Worm (Caenorhabditis elegans) whole organism, L4 larva: ENCODE data around the gene fipr-8.
A peak's percentile ranks its signal among the peaks of the same experiment; 100 is the strongest.

Source experiments
- D1046.2 ChIP-seq: fragments of 200-800 bp; sonication (Bioruptor generic); IDR thresholded peaks from 2 replicates; pipeline ENCODE4 v1.3.6; 2022; ENCODE audit warnings: missing genetic modification characterization, missing compliant biosample characterization
- F44E2.7 ChIP-seq: fragments of 200-800 bp; sonication (Bioruptor generic); IDR thresholded peaks from 2 replicates; pipeline ENCODE4 v2.1.2; 2022; ENCODE audit warnings: missing genetic modification characterization, missing compliant biosample characterization
- T26A8.4 ChIP-seq: fragments of 200-800 bp; sonication (Bioruptor generic); IDR thresholded peaks from 2 replicates; pipeline ENCODE4 v1.3.6; 2022; ENCODE audit warnings: missing genetic modification characterization, missing compliant biosample characterization
- Y48G9A.11 ChIP-seq: fragments of 200-800 bp; sonication (Bioruptor generic); IDR thresholded peaks from 2 replicates; pipeline ENCODE4 v1.3.6; 2022; ENCODE audit warnings: missing genetic modification reagents, missing genetic modification characterization, missing compliant biosample characterization
- Y75B8A.6 ChIP-seq: fragments of 200-800 bp; sonication (Bioruptor generic); IDR thresholded peaks from 2 replicates; pipeline ENCODE4 v1.3.6; 2022; ENCODE audit warnings: missing genetic modification reagents, missing genetic modification characterization, missing compliant biosample characterization
- ZK546.5 ChIP-seq, 2 experiments: sonication (generic microtip); optimal IDR thresholded peaks; 2 replicates each; lab custom pipeline; 2017; ENCODE audit warnings: missing biosample characterization in 2 of 2, missing genetic modification characterization in 2 of 2
- aha-1 ChIP-seq: fragments of 150-350 bp; peaks from one replicate; lab custom pipeline; 2014; ENCODE audit warnings: missing biosample characterization, missing genetic modification characterization
- attf-4 ChIP-seq: sonication (generic microtip); optimal IDR thresholded peaks from 3 replicates; lab custom pipeline; 2017; ENCODE audit warnings: missing biosample characterization, missing genetic modification characterization
- ceh-20 ChIP-seq: fragments of 200-800 bp; sonication (Bioruptor generic); IDR thresholded peaks from 2 replicates; pipeline ENCODE4 v1.3.6; 2022; ENCODE audit warnings: missing genetic modification reagents, missing genetic modification characterization, missing compliant biosample characterization
- ceh-44 ChIP-seq: fragments of 200-800 bp; sonication (Bioruptor generic); IDR thresholded peaks from 2 replicates; pipeline ENCODE4 v1.3.6; 2022; ENCODE audit warnings: missing genetic modification reagents, missing genetic modification characterization, missing compliant biosample characterization
- cey-2 ChIP-seq: sonication (generic microtip); optimal IDR thresholded peaks from 3 replicates; lab custom pipeline; 2017; ENCODE audit warnings: missing genetic modification characterization, mild to moderate bottlenecking, missing compliant biosample characterization, antibody characterized with exemption, borderline replicate concordance; ENCODE audit not compliant: insufficient read depth
- daf-19 ChIP-seq: fragments of 200-800 bp; sonication (Bioruptor generic); conservative IDR thresholded peaks from 2 replicates; pipeline ENCODE4 v1.3.6; 2022; ENCODE audit warnings: missing genetic modification characterization, missing compliant biosample characterization
- daf-8 ChIP-seq: fragments of 200-800 bp; sonication (Bioruptor generic); IDR thresholded peaks from 2 replicates; pipeline ENCODE4 v1.3.6; 2022; ENCODE audit warnings: missing genetic modification characterization, missing compliant biosample characterization
- dmd-9 ChIP-seq: fragments of 200-800 bp; sonication (Bioruptor generic); IDR thresholded peaks from 2 replicates; pipeline ENCODE4 v1.3.6; 2022; ENCODE audit warnings: missing genetic modification reagents, missing genetic modification characterization, missing compliant biosample characterization
- duxl-1 ChIP-seq: sonication (generic microtip); optimal IDR thresholded peaks from 2 replicates; lab custom pipeline; 2016; ENCODE audit warnings: mild to moderate bottlenecking, missing genetic modification characterization, moderate library complexity, missing compliant biosample characterization; ENCODE audit not compliant: poor library complexity
- dve-1 ChIP-seq: sonication (generic microtip); optimal IDR thresholded peaks from 2 replicates; lab custom pipeline; 2017; ENCODE audit warnings: antibody characterized with exemption, mild to moderate bottlenecking, missing genetic modification characterization, missing compliant biosample characterization; ENCODE audit not compliant: insufficient read depth
- egl-27 ChIP-seq: sonication (generic microtip); optimal IDR thresholded peaks from 3 replicates; lab custom pipeline; 2017; ENCODE audit warnings: missing biosample characterization, missing genetic modification reagents, missing genetic modification characterization
- hlh-11 ChIP-seq: fragments of 200-800 bp; sonication (Bioruptor generic); optimal IDR thresholded peaks from 2 replicates; lab custom pipeline; 2018; ENCODE audit warnings: mild to moderate bottlenecking, missing genetic modification characterization, missing compliant biosample characterization
- lim-7 ChIP-seq: fragments of 200-800 bp; sonication (Bioruptor generic); IDR thresholded peaks from 2 replicates; pipeline ENCODE4 v1.3.6; 2022; ENCODE audit warnings: missing genetic modification characterization, missing compliant biosample characterization
- lin-1 ChIP-seq: fragments of 200-800 bp; sonication (Bioruptor generic); IDR thresholded peaks from 2 replicates; pipeline ENCODE4 v1.3.6; 2022; ENCODE audit warnings: missing genetic modification reagents, missing genetic modification characterization, missing compliant biosample characterization
- lin-15B ChIP-seq: fragments of 150-350 bp; sonication (generic microtip); optimal IDR thresholded peaks from 3 replicates; lab custom pipeline; 2014; ENCODE audit warnings: missing biosample characterization, missing genetic modification characterization
- lin-38 ChIP-seq: fragments of 200-800 bp; sonication (Bioruptor generic); IDR thresholded peaks from 2 replicates; pipeline ENCODE4 v1.3.6; 2022; ENCODE audit warnings: missing genetic modification reagents, missing genetic modification characterization, missing compliant biosample characterization
- lin-39 ChIP-seq: fragments of 150-350 bp; optimal IDR thresholded peaks from 2 replicates; lab custom pipeline; 2014; ENCODE audit warnings: missing biosample characterization, missing genetic modification reagents, missing genetic modification characterization
- madf-9 ChIP-seq: fragments of 200-800 bp; sonication (Bioruptor generic); conservative IDR thresholded peaks from 2 replicates; pipeline ENCODE4 v1.3.6; 2022; ENCODE audit warnings: missing genetic modification reagents, missing genetic modification characterization, missing compliant biosample characterization
- mdl-1 ChIP-seq, 2 experiments: fragments of 150-350 bp in 1 of 2; sonication (generic microtip) in 1 of 2; optimal IDR thresholded peaks; 2 replicates each; lab custom pipeline; 2014 to 2017; ENCODE audit warnings: missing biosample characterization in 2 of 2, missing genetic modification characterization in 2 of 2
- mes-2 ChIP-seq: sonication (generic microtip); optimal IDR thresholded peaks from 2 replicates; lab custom pipeline; 2016; ENCODE audit warnings: missing genotype, mild to moderate bottlenecking, missing genetic modification characterization, missing compliant biosample characterization; ENCODE audit not compliant: poor library complexity, severe bottlenecking
- mxl-2 ChIP-seq: fragments of 200-800 bp; sonication (Bioruptor generic); conservative IDR thresholded peaks from 2 replicates; pipeline ENCODE4 v1.3.6; 2022; ENCODE audit warnings: missing genetic modification reagents, missing genetic modification characterization, missing compliant biosample characterization
- mxl-3 ChIP-seq: fragments of 200-800 bp; sonication (Bioruptor generic); optimal IDR thresholded peaks from 2 replicates; lab custom pipeline; 2018; ENCODE audit warnings: mild to moderate bottlenecking, missing genetic modification characterization, missing compliant biosample characterization
- nhr-102 ChIP-seq: sonication (generic microtip); optimal IDR thresholded peaks from 2 replicates; lab custom pipeline; 2016; ENCODE audit warnings: mild to moderate bottlenecking, missing genetic modification characterization, moderate library complexity, missing compliant biosample characterization
- nhr-237 ChIP-seq: sonication (generic microtip); optimal IDR thresholded peaks from 2 replicates; lab custom pipeline; 2017; ENCODE audit warnings: missing biosample characterization, missing genetic modification characterization
- nhr-28 ChIP-seq: fragments of 150-350 bp; optimal IDR thresholded peaks from 2 replicates; lab custom pipeline; 2014; ENCODE audit warnings: missing biosample characterization, missing genetic modification characterization
- nhr-41 ChIP-seq: fragments of 200-800 bp; sonication (Bioruptor generic); IDR thresholded peaks from 2 replicates; pipeline ENCODE4 v1.3.6; 2022; ENCODE audit warnings: missing genetic modification reagents, missing genetic modification characterization, missing compliant biosample characterization
- nhr-48 ChIP-seq: sonication (generic microtip); optimal IDR thresholded peaks from 2 replicates; lab custom pipeline; 2016; ENCODE audit warnings: mild to moderate bottlenecking, missing genetic modification characterization, missing compliant biosample characterization
- nhr-6 ChIP-seq: fragments of 150-350 bp; optimal IDR thresholded peaks from 2 replicates; lab custom pipeline; 2014; ENCODE audit warnings: missing biosample characterization, missing genetic modification characterization
- nhr-77 ChIP-seq: fragments of 150-350 bp; optimal IDR thresholded peaks from 2 replicates; lab custom pipeline; 2014; ENCODE audit warnings: missing biosample characterization, missing genetic modification characterization
- pha-4 ChIP-seq, 2 experiments: fragments of 150-350 bp in 1 of 2; fragments of 200-800 bp in 1 of 2; sonication (Bioruptor generic) in 1 of 2; IDR thresholded peaks in 1 of 2; optimal IDR thresholded peaks in 1 of 2; 2 replicates each; pipeline versions ENCODE4 v1.3.6 to Lab custom; 2014 to 2022; ENCODE audit warnings: missing genetic modification characterization in 2 of 2, missing genetic modification reagents in 2 of 2, missing biosample characterization in 1 of 2, missing compliant biosample characterization in 1 of 2
- php-3 ChIP-seq: fragments of 200-800 bp; sonication (Bioruptor generic); IDR thresholded peaks from 2 replicates; pipeline ENCODE4 v1.3.6; 2022; ENCODE audit warnings: missing genetic modification reagents, missing genetic modification characterization, missing compliant biosample characterization
- saeg-2 ChIP-seq: fragments of 200-800 bp; sonication (Bioruptor generic); IDR thresholded peaks from 2 replicates; pipeline ENCODE4 v1.3.6; 2022; ENCODE audit warnings: missing genetic modification reagents, missing genetic modification characterization, missing compliant biosample characterization
- sdz-12 ChIP-seq: fragments of 200-800 bp; sonication (Bioruptor generic); optimal IDR thresholded peaks from 2 replicates; lab custom pipeline; 2018; ENCODE audit warnings: mild to moderate bottlenecking, missing genetic modification characterization, missing compliant biosample characterization
- set-16 ChIP-seq: fragments of 200-800 bp; sonication (Bioruptor generic); IDR thresholded peaks from 2 replicates; pipeline ENCODE4 v1.3.6; 2022; ENCODE audit warnings: missing genetic modification reagents, missing genetic modification characterization, missing compliant biosample characterization
- skn-1 ChIP-seq: fragments of 150-350 bp; optimal IDR thresholded peaks from 2 replicates; lab custom pipeline; 2014; ENCODE audit warnings: missing biosample characterization, missing genetic modification characterization
- snpc-1.2 ChIP-seq: fragments of 200-800 bp; sonication (Bioruptor generic); IDR thresholded peaks from 2 replicates; pipeline ENCODE4 v1.3.6; 2022; ENCODE audit warnings: missing genetic modification reagents, missing genetic modification characterization, missing compliant biosample characterization
- snpc-4 ChIP-seq: fragments of 150-350 bp; optimal IDR thresholded peaks from 2 replicates; lab custom pipeline; 2014; ENCODE audit warnings: missing biosample characterization, missing genetic modification characterization
- tag-97 ChIP-seq: fragments of 200-800 bp; sonication (Bioruptor generic); IDR thresholded peaks from 2 replicates; pipeline ENCODE4 v1.3.6; 2022; ENCODE audit warnings: missing genetic modification characterization, missing compliant biosample characterization
- tra-1 ChIP-seq: fragments of 200-800 bp; sonication (Bioruptor generic); IDR thresholded peaks from 2 replicates; pipeline ENCODE4 v1.3.6; 2022; ENCODE audit warnings: missing genetic modification reagents, missing genetic modification characterization, missing compliant biosample characterization
- unc-130 ChIP-seq: sonication (generic microtip); optimal IDR thresholded peaks from 2 replicates; lab custom pipeline; 2016; ENCODE audit warnings: missing genetic modification reagents, missing genetic modification characterization, missing compliant biosample characterization
- unc-39 ChIP-seq: sonication (generic microtip); optimal IDR thresholded peaks from 2 replicates; lab custom pipeline; 2017; ENCODE audit warnings: missing biosample characterization, missing genetic modification characterization
- ztf-7 ChIP-seq: fragments of 150-350 bp; optimal IDR thresholded peaks from 2 replicates; lab custom pipeline; 2014; ENCODE audit warnings: missing biosample characterization, missing genetic modification characterization

fipr-8 gene

ce11 chrV:10191242-10191641 is 48.5 kb downstream of the fipr-8 start (continued):
- TF ChIP-seq hlh-11, result no peak
- TF ChIP-seq ztf-7 (tag; lab: Kevin White, UChicago), result no peak
- peak; percentile 41 for TF ChIP-seq aha-1
- no peak for TF ChIP-seq nhr-102
- no peak for TF ChIP-seq dmd-9
- no peak for TF ChIP-seq Y75B8A.6 (GFP tag; lab: Robert Waterston, UW)
- TF ChIP-seq ceh-44 (GFP tag; lab: Robert Waterston, UW), result no peak
- no peak for TF ChIP-seq daf-19 (GFP tag; lab: Robert Waterston, UW)
- no peak for TF ChIP-seq snpc-1.2
- no peak for TF ChIP-seq nhr-48 (tag; lab: Kevin White, UChicago)
- TF ChIP-seq dve-1 (tag; lab: Kevin White, UChicago), result no peak
- TF ChIP-seq php-3 (GFP tag; lab: Robert Waterston, UW), result peak; percentile 14; the same call in 1 of the 2 replicates
- TF ChIP-seq tag-97 (GFP tag; lab: Robert Waterston, UW), result no peak
- TF ChIP-seq nhr-237 (tag; lab: Kevin White, UChicago), result no peak
- TF ChIP-seq set-16 (GFP tag; lab: Robert Waterston, UW), result no peak
- TF ChIP-seq nhr-28 (tag; lab: Kevin White, UChicago), result peak; percentile 23
- no peak for TF ChIP-seq cey-2 (tag; lab: Kevin White, UChicago)
- no peak for TF ChIP-seq F44E2.7 (GFP tag; lab: Robert Waterston, UW)
- TF ChIP-seq lin-1 (GFP tag; lab: Robert Waterston, UW), result no peak
- no peak for TF ChIP-seq egl-27 (tag; lab: Kevin White, UChicago)
- no peak for TF ChIP-seq saeg-2 (GFP tag; lab: Robert Waterston, UW)
- TF ChIP-seq pha-4 (GFP tag; IDR thresholded peaks at IDR 0.05; lab: Robert Waterston, UW), result no peak
- no peak for TF ChIP-seq pha-4 (tag; optimal IDR thresholded peaks at IDR 0.05; lab: Kevin White, UChicago)
- TF ChIP-seq lin-38, result no peak
- no peak for TF ChIP-seq duxl-1 (tag; lab: Kevin White, UChicago)
- no peak for TF ChIP-seq D1046.2 (GFP tag; lab: Robert Waterston, UW)
- no peak for TF ChIP-seq mxl-2 (GFP tag; lab: Robert Waterston, UW)
- no peak for TF ChIP-seq nhr-6
- TF ChIP-seq, all 104 proteins: peak for 6

- no peak for TF ChIP-seq ZK546.5 (tag; optimal IDR thresholded peaks at IDR 0.05; lab: Kevin White, UChicago)
- no peak for TF ChIP-seq sdz-12
- TF ChIP-seq madf-9 (GFP tag; lab: Robert Waterston, UW), result no peak
- no peak for TF ChIP-seq unc-130
- peak; percentile 95 for TF ChIP-seq php-3 (GFP tag; lab: Robert Waterston, UW)
- no peak for TF ChIP-seq unc-39 (tag; lab: Kevin White, UChicago)
- peak in 1 of 2 experiments; percentile 37 for TF ChIP-seq mdl-1 (tag; optimal IDR thresholded peaks at IDR 0.05; lab: Kevin White, UChicago)
- TF ChIP-seq snpc-4, result no peak
- TF ChIP-seq F44E2.7 (GFP tag; lab: Robert Waterston, UW), result no peak
- TF ChIP-seq nhr-77, result no peak
- TF ChIP-seq hlh-11, result peak; percentile 85
- TF ChIP-seq ceh-44 (GFP tag; lab: Robert Waterston, UW), result no peak
- no peak for TF ChIP-seq lim-7
- no peak for TF ChIP-seq attf-4 (tag; lab: Kevin White, UChicago)
- TF ChIP-seq set-16 (GFP tag; lab: Robert Waterston, UW), result no peak
- TF ChIP-seq nhr-41, result no peak
- no peak for TF ChIP-seq duxl-1 (tag; lab: Kevin White, UChicago)
- no peak for TF ChIP-seq lin-15B (tag; lab: Kevin White, UChicago)
- TF ChIP-seq skn-1 (tag; lab: Kevin White, UChicago), result no peak
- TF ChIP-seq nhr-6, result no peak
- no peak for TF ChIP-seq daf-8
- TF ChIP-seq mxl-3, result peak; percentile 73
- no peak for TF ChIP-seq T26A8.4
- no peak for TF ChIP-seq lin-38
- no peak for TF ChIP-seq lin-39
- no peak for TF ChIP-seq ceh-20 (GFP tag; lab: Robert Waterston, UW)
- TF ChIP-seq pha-4 (GFP tag; IDR thresholded peaks at IDR 0.05; lab: Robert Waterston, UW), result no peak
- no peak for TF ChIP-seq pha-4 (tag; optimal IDR thresholded peaks at IDR 0.05; lab: Kevin White, UChicago)
- no peak for TF ChIP-seq mes-2
- TF ChIP-seq dve-1 (tag; lab: Kevin White, UChicago), result peak; percentile 67
- no peak for TF ChIP-seq Y48G9A.11 (GFP tag; lab: Robert Waterston, UW)
- no peak for TF ChIP-seq nhr-102
- TF ChIP-seq tra-1 (GFP tag; lab: Robert Waterston, UW), result peak; percentile 34; the same call in 1 of the 2 replicates
Measured at ce11 chrV:10190081-10190556, 49.6 kb downstream of the fipr-8 start, which contains the start of gene ZK856.5. Gene ZK856.5 (minus strand): TSS chrV:10190131.
